Worm (Caenorhabditis elegans) whole organism, late embryonic: ENCODE data around the gene emc-2.

ENCODE experiments used
- C38D4.7 ChIP-seq: fragments of 200-800 bp; sonication (Bioruptor generic); optimal IDR thresholded peaks from 2 replicates; lab custom pipeline; 2018; ENCODE audit warnings: mild to moderate bottlenecking, missing genetic modification characterization, moderate library complexity, missing compliant biosample characterization
- F13H6.1 ChIP-seq: sonication (generic microtip); optimal IDR thresholded peaks from 2 replicates; lab custom pipeline; 2016; ENCODE audit warnings: missing genetic modification characterization, missing compliant biosample characterization
- K02D7.2 ChIP-seq: sonication (generic microtip); optimal IDR thresholded peaks from 2 replicates; lab custom pipeline; 2017; ENCODE audit warnings: mild to moderate bottlenecking, missing genetic modification characterization, missing compliant biosample characterization
- Y22D7AL.16 ChIP-seq: sonication (generic microtip); optimal IDR thresholded peaks from 2 replicates; lab custom pipeline; 2016; ENCODE audit warnings: missing genetic modification characterization, missing compliant biosample characterization
- ama-1 ChIP-seq: fragments of 150-350 bp; optimal IDR thresholded peaks from 2 replicates; lab custom pipeline; 2014
- ceh-18 ChIP-seq: sonication (generic microtip); optimal IDR thresholded peaks from 2 replicates; lab custom pipeline; 2016; ENCODE audit warnings: missing genetic modification characterization, missing compliant biosample characterization
- ceh-2 ChIP-seq: sonication (generic microtip); optimal IDR thresholded peaks from 2 replicates; lab custom pipeline; 2016; ENCODE audit warnings: missing genotype, missing genetic modification characterization, missing compliant biosample characterization
- ceh-22 ChIP-seq: sonication (generic microtip); optimal IDR thresholded peaks from 2 replicates; lab custom pipeline; 2017; ENCODE audit warnings: missing biosample characterization, missing genetic modification characterization
- ceh-24 ChIP-seq: sonication (generic microtip); optimal IDR thresholded peaks from 2 replicates; lab custom pipeline; 2016; ENCODE audit warnings: mild to moderate bottlenecking, missing genetic modification characterization, missing compliant biosample characterization
- ceh-31 ChIP-seq: sonication (generic microtip); optimal IDR thresholded peaks from 2 replicates; lab custom pipeline; 2016; ENCODE audit warnings: missing genetic modification characterization, missing compliant biosample characterization
- ceh-48 ChIP-seq: sonication (generic microtip); optimal IDR thresholded peaks from 2 replicates; lab custom pipeline; 2016; ENCODE audit warnings: missing genetic modification characterization, inconsistent platforms, missing compliant biosample characterization
- ceh-9 ChIP-seq: sonication (generic microtip); optimal IDR thresholded peaks from 2 replicates; lab custom pipeline; 2016; ENCODE audit warnings: mild to moderate bottlenecking, missing genetic modification characterization, inconsistent platforms, missing compliant biosample characterization
- elt-2 ChIP-seq: sonication (generic microtip); optimal IDR thresholded peaks from 2 replicates; lab custom pipeline; 2016; ENCODE audit warnings: missing genetic modification reagents, missing genetic modification characterization, missing compliant biosample characterization
- elt-4 ChIP-seq: sonication (generic microtip); optimal IDR thresholded peaks from 2 replicates; lab custom pipeline; 2016; ENCODE audit warnings: missing genetic modification characterization, missing compliant biosample characterization
- ets-4 ChIP-seq: sonication (generic microtip); optimal IDR thresholded peaks from 2 replicates; lab custom pipeline; 2016; ENCODE audit warnings: missing genetic modification characterization, missing compliant biosample characterization
- gmeb-2 ChIP-seq: sonication (generic microtip); optimal IDR thresholded peaks from 2 replicates; lab custom pipeline; 2016; ENCODE audit warnings: missing genetic modification characterization, inconsistent platforms, missing compliant biosample characterization
- hlh-30 ChIP-seq: sonication (generic microtip); optimal IDR thresholded peaks from 2 replicates; lab custom pipeline; 2017; ENCODE audit warnings: antibody characterized with exemption, missing genetic modification characterization, missing compliant biosample characterization; ENCODE audit not compliant: insufficient read depth
- hlh-6 ChIP-seq: sonication (generic microtip); optimal IDR thresholded peaks from 2 replicates; lab custom pipeline; 2016; ENCODE audit warnings: missing genotype, missing genetic modification characterization, missing compliant biosample characterization
- hlh-8 ChIP-seq: sonication (generic microtip); optimal IDR thresholded peaks from 2 replicates; lab custom pipeline; 2016; ENCODE audit warnings: missing genotype, missing genetic modification characterization, missing compliant biosample characterization
- lim-6 ChIP-seq: sonication (generic microtip); optimal IDR thresholded peaks from 2 replicates; lab custom pipeline; 2016; ENCODE audit warnings: missing genetic modification characterization, missing compliant biosample characterization
- lin-11 ChIP-seq: fragments of 200-800 bp; sonication (Bioruptor generic); optimal IDR thresholded peaks from 2 replicates; lab custom pipeline; 2018; ENCODE audit warnings: mild to moderate bottlenecking, missing genetic modification characterization, missing compliant biosample characterization
- nhr-11 ChIP-seq: fragments of 150-350 bp; optimal IDR thresholded peaks from 2 replicates; lab custom pipeline; 2014; ENCODE audit warnings: missing biosample characterization, missing genetic modification characterization
- npax-4 ChIP-seq: sonication (generic microtip); optimal IDR thresholded peaks from 2 replicates; lab custom pipeline; 2016; ENCODE audit warnings: missing genetic modification characterization, missing compliant biosample characterization
- odd-2 ChIP-seq: sonication (generic microtip); optimal IDR thresholded peaks from 2 replicates; lab custom pipeline; 2017; ENCODE audit warnings: antibody characterized with exemption, mild to moderate bottlenecking, missing genetic modification characterization, missing compliant biosample characterization
- pag-3 ChIP-seq: sonication (generic microtip); optimal IDR thresholded peaks from 2 replicates; lab custom pipeline; 2016; ENCODE audit warnings: missing compliant biosample characterization, missing genetic modification characterization, borderline replicate concordance
- pat-9 ChIP-seq: fragments of 200-800 bp; sonication (Bioruptor generic); optimal IDR thresholded peaks from 2 replicates; lab custom pipeline; 2018; ENCODE audit warnings: mild to moderate bottlenecking, missing genetic modification characterization, moderate library complexity, missing compliant biosample characterization
- pax-1 ChIP-seq: fragments of 150-350 bp; optimal IDR thresholded peaks from 2 replicates; lab custom pipeline; 2014; ENCODE audit warnings: missing biosample characterization, missing genetic modification characterization
- pqm-1 ChIP-seq: sonication (generic microtip); optimal IDR thresholded peaks from 2 replicates; lab custom pipeline; 2016; ENCODE audit warnings: missing genetic modification characterization, missing compliant biosample characterization
- pros-1 ChIP-seq: fragments of 150-350 bp; optimal IDR thresholded peaks from 2 replicates; lab custom pipeline; 2014; ENCODE audit warnings: missing biosample characterization, missing genetic modification reagents, missing genetic modification characterization
- rnt-1 ChIP-seq: sonication (generic microtip); optimal IDR thresholded peaks from 2 replicates; lab custom pipeline; 2016; ENCODE audit warnings: missing genetic modification characterization, missing compliant biosample characterization
- sdc-2 ChIP-seq: sonication (generic microtip); optimal IDR thresholded peaks from 2 replicates; lab custom pipeline; 2016; ENCODE audit warnings: missing genotype, missing genetic modification characterization, missing compliant biosample characterization
- sox-4 ChIP-seq: sonication (generic microtip); optimal IDR thresholded peaks from 2 replicates; lab custom pipeline; 2017; ENCODE audit warnings: mild to moderate bottlenecking, missing genetic modification characterization, inconsistent platforms, missing compliant biosample characterization
- syd-9 ChIP-seq: sonication (generic microtip); optimal IDR thresholded peaks from 2 replicates; lab custom pipeline; 2016; ENCODE audit warnings: mild to moderate bottlenecking, missing genetic modification characterization, moderate library complexity, missing compliant biosample characterization
- tbx-2 ChIP-seq: sonication (generic microtip); optimal IDR thresholded peaks from 2 replicates; lab custom pipeline; 2016; ENCODE audit warnings: missing genetic modification characterization, missing compliant biosample characterization
- unc-3 ChIP-seq, 2 experiments: fragments of 200-800 bp in 1 of 2; sonication (Bioruptor generic) in 1 of 2; sonication (generic microtip) in 1 of 2; conservative IDR thresholded peaks in 1 of 2; optimal IDR thresholded peaks in 1 of 2; 2 replicates each; pipeline versions ENCODE4 v1.3.6 to Lab custom; 2016 to 2022; ENCODE audit warnings: missing compliant biosample characterization in 2 of 2, missing genetic modification characterization in 2 of 2, missing genetic modification reagents in 1 of 2
- unc-42 ChIP-seq: sonication (generic microtip); optimal IDR thresholded peaks from 2 replicates; lab custom pipeline; 2016; ENCODE audit warnings: missing genotype, missing genetic modification characterization, missing compliant biosample characterization
- unc-55 ChIP-seq: sonication (generic microtip); optimal IDR thresholded peaks from 2 replicates; lab custom pipeline; 2017; ENCODE audit warnings: missing biosample characterization, missing genetic modification reagents, missing genetic modification characterization
- zip-5 ChIP-seq: sonication (generic microtip); optimal IDR thresholded peaks from 2 replicates; lab custom pipeline; 2016; ENCODE audit warnings: missing genetic modification characterization, missing compliant biosample characterization
- ztf-16 ChIP-seq: sonication (generic microtip); optimal IDR thresholded peaks from 2 replicates; lab custom pipeline; 2017; ENCODE audit warnings: missing genetic modification characterization, missing compliant biosample characterization

emc-2 gene

DNA sequence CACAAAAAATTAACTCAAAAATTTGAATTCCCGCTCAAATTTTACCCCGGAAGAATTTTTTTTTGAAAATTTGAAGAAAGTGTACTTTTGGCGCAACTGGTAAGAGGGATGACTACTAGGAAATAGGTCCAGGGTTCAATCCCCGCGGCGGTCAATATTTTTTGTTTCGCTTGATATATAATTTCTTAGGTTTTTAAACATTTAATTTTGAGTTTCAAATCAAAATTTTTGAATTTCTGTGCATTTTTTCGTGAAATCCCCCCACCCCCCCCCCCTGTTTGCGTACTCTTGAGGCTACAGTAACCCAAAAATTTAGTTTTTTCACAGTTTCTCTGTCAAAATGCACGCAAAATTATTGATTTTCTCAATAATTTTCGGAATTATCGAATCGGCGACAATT is 7.8 kb downstream of the emc-2 start, which contains the start of gene Y57G7A.1:
Y57G7A.1 (plus strand) TSS at position 301 of the 400 bp plus-strand sequence.
- TF ChIP-seq F13H6.1 (tag; lab: Kevin White, UChicago) (no peak), ama-1 (no peak), sdc-2 (tag; lab: Kevin White, UChicago) (no peak), ets-4 (tag; lab: Kevin White, UChicago) (no peak), ceh-31 (tag; lab: Kevin White, UChicago) (no peak), elt-4 (no peak)

DNA sequence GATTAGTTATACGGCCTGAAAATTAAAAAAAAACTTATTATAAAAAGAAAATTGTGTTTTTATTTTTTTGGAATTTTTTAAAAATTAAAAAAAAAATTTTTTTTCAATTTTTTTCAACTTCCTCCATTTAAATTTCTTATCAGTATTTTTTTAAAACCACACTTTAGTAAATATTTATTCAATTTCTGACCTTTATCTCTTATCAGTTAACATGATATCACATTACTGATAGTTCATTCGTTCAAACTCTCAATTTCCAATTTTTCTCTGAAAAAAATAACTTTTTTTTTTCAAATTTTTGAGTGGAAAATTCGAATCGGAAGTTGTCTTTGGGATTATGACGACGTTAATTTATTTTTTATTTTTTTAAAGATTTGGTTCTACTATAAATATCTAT is 8.2 kb downstream of the emc-2 start:
- TF ChIP-seq elt-2 (tag; lab: Kevin White, UChicago) (peak; percentile 56), zip-5 (no peak)

DNA sequence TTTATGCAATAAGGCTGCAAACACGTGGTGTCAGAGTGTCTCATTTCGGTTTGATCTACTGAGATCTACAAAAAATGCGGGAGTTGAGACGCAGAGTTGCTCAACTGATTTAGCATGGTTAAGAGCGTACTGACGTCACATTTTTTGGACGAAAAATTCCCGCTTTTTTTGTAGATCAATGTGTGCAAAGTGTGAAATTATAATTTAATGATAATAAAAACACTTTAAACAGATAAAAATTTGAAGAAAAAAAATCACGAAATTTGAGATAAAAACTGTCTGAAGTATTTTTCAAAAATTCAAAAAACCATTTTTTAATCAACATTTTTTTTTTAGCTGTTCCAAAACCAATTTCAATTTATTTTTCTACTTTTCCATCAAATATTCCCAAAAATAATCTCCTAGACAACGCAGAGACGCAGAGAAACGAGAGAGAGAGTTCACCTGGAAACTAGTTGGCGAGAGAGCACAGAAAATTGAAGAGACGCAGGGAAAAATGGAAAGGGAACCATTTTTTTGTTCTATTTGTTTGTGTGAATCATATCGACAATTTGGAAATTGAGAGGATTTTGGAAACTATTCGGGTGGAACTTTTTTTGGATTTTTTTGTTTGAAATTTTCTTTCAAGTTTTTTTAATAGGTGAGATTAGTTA is 8.8 kb downstream of the emc-2 start:
- TF ChIP-seq tbx-2 (tag; lab: Kevin White, UChicago) (no peak), pag-3 (no peak), hlh-6 (tag; lab: Kevin White, UChicago) (no peak), hlh-8 (no peak), odd-2 (tag; lab: Kevin White, UChicago) (no peak), unc-55 (GFP tag; lab: Kevin White, UChicago) (no peak), ceh-18 (tag; lab: Kevin White, UChicago) (no peak), Y22D7AL.16 (tag; lab: Kevin White, UChicago) (no peak), gmeb-2 (tag; lab: Kevin White, UChicago) (no peak), ceh-24 (no peak), ama-1 (no peak), pat-9 (tag; lab: Kevin White, UChicago) (no peak), unc-3 (GFP tag; conservative IDR thresholded peaks at IDR 0.05; lab: Robert Waterston, UW) (no peak), unc-3 (tag; optimal IDR thresholded peaks at IDR 0.05; lab: Kevin White, UChicago) (no peak), nhr-11 (no peak), ceh-48 (tag; lab: Kevin White, UChicago) (no peak), lim-6 (tag; lab: Kevin White, UChicago) (no peak), pqm-1 (tag; lab: Kevin White, UChicago) (no peak), sox-4 (no peak), K02D7.2 (tag; lab: Kevin White, UChicago) (no peak)

DNA sequence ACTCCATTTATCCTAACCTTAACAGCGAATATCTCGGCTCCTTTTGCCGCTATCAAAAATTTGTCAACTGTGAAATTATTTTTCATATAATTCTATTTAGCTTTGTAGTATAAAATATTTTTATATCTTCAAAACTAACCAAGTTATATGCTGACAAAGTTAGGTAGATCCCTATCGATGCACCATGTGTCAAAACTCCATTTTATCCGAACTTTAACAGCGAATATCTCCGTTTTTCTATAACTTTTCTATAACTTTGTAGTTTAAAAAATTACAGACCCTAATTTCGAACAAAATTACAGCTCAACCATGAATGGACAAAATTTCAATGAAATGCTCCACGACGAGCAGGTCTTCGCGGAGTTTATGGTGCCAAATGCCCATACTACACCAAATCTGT is 10.2 kb downstream of the emc-2 start, which contains the start of gene Y57G7A.2:
Y57G7A.2 (plus strand) TSS at position 301 of the 400 bp plus-strand sequence.
- TF ChIP-seq Y22D7AL.16 (tag; lab: Kevin White, UChicago) (no peak), rnt-1 (no peak), unc-42 (no peak), ceh-9 (tag; lab: Kevin White, UChicago) (no peak), tbx-2 (tag; lab: Kevin White, UChicago) (no peak), ceh-2 (no peak), npax-4 (tag; lab: Kevin White, UChicago) (no peak), pax-1 (no peak), odd-2 (tag; lab: Kevin White, UChicago) (no peak)

DNA sequence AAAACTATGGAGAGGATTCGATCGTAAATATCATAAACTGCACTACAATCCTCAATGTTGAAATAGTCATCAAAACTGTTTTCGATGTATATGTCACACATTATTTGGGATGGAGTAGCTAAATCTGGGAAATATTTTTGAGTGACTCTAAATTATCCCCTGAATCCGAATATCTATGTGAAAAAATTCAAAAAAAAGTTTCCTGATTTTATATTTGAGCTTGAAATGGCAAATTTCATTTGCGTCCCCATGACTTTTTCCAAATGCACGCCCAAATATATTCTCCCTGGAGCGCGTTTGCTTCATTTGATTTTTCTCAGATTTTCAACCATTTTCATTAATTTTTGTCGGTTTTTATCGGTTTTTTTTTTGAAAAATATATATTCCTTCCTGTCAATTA is 12.8 kb downstream of the emc-2 start, which contains the start of gene srz-64:
srz-64 (minus strand) TSS at position 101 of the 400 bp plus-strand sequence.
- TF ChIP-seq unc-3 (GFP tag; conservative IDR thresholded peaks at IDR 0.05; lab: Robert Waterston, UW) (no peak), unc-3 (tag; optimal IDR thresholded peaks at IDR 0.05; lab: Kevin White, UChicago) (no peak), syd-9 (tag; lab: Kevin White, UChicago) (no peak), ceh-18 (tag; lab: Kevin White, UChicago) (no peak), ceh-48 (tag; lab: Kevin White, UChicago) (no peak), C38D4.7 (GFP tag; lab: Kevin White, UChicago) (no peak), odd-2 (tag; lab: Kevin White, UChicago) (no peak), ztf-16 (tag; lab: Kevin White, UChicago) (no peak), ceh-9 (tag; lab: Kevin White, UChicago) (no peak), hlh-6 (tag; lab: Kevin White, UChicago) (no peak), ceh-22 (no peak), pqm-1 (tag; lab: Kevin White, UChicago) (no peak), pros-1 (tag; lab: Kevin White, UChicago) (no peak), lin-11 (no peak), ceh-24 (no peak), hlh-30 (tag; lab: Kevin White, UChicago) (no peak)
